Worm (Caenorhabditis elegans): ENCODE measurements around the gene Y39B6A.33.

Gene Y39B6A.33

ce11 chrV:19001656-19002055 is at the start of gene Y39B6A.33:
Y39B6A.33 (plus strand) TSS chrV:19001956.
- TF ChIP-seq klf-2 (GFP tag; conservative IDR thresholded peaks at IDR 0.05) (no peak), cog-1 (tag; optimal IDR thresholded peaks at IDR 0.05) (no peak), ztf-29 (GFP tag; IDR thresholded peaks at IDR 0.05) (no peak), ztf-23 (GFP tag; IDR thresholded peaks at IDR 0.05) (no peak), tab-1 (GFP tag; IDR thresholded peaks at IDR 0.05) (no peak), flt-1 (GFP tag; IDR thresholded peaks at IDR 0.05) (no peak)

ce11 chrV:18957267-18957843 is 44.4 kb upstream of the Y39B6A.33 start, which contains the start of gene hrg-10:
hrg-10 (minus strand) TSS chrV:18957317.
- TF ChIP-seq T22C8.4 (GFP tag; IDR thresholded peaks at IDR 0.05) (no peak), ztf-29 (GFP tag; IDR thresholded peaks at IDR 0.05) (no peak), cog-1 (tag; optimal IDR thresholded peaks at IDR 0.05) (no peak), med-1 (GFP tag; optimal IDR thresholded peaks at IDR 0.05; ENCODE audit: insufficient read depth) (no peak), tab-1 (GFP tag; IDR thresholded peaks at IDR 0.05) (no peak), ref-1 (GFP tag; conservative IDR thresholded peaks at IDR 0.05) (no peak), klf-2 (GFP tag; conservative IDR thresholded peaks at IDR 0.05) (no peak), ztf-23 (GFP tag; IDR thresholded peaks at IDR 0.05) (no peak), flt-1 (GFP tag; IDR thresholded peaks at IDR 0.05) (no peak)

ce11 chrV:18960072-18960471 is 41.7 kb upstream of the Y39B6A.33 start, which contains the start of gene ztf-20:
ztf-20 (minus strand) TSS chrV:18960172.
- no peak for TF ChIP-seq tab-1 (GFP tag; IDR thresholded peaks at IDR 0.05)
- no peak for TF ChIP-seq ztf-29 (GFP tag; IDR thresholded peaks at IDR 0.05)
- no peak for TF ChIP-seq ref-1 (GFP tag; conservative IDR thresholded peaks at IDR 0.05)
- no peak for TF ChIP-seq T22C8.4 (GFP tag; IDR thresholded peaks at IDR 0.05)
- TF ChIP-seq med-1 (GFP tag; optimal IDR thresholded peaks at IDR 0.05; ENCODE audit: insufficient read depth): no peak
- TF ChIP-seq klf-2 (GFP tag; conservative IDR thresholded peaks at IDR 0.05): no peak
- TF ChIP-seq flt-1 (GFP tag; IDR thresholded peaks at IDR 0.05): no peak
- no peak for TF ChIP-seq cog-1 (tag; optimal IDR thresholded peaks at IDR 0.05)
- TF ChIP-seq ztf-23 (GFP tag; IDR thresholded peaks at IDR 0.05): no peak

ce11 chrV:18967479-18968056 is 34.2 kb upstream of the Y39B6A.33 start, which contains the start of gene Y39B6A.43:
Y39B6A.43 (minus strand) TSS chrV:18967829.
- TF ChIP-seq ref-1 (GFP tag; conservative IDR thresholded peaks at IDR 0.05) (no peak), ztf-23 (GFP tag; IDR thresholded peaks at IDR 0.05) (peak; percentile 83), T22C8.4 (GFP tag; IDR thresholded peaks at IDR 0.05) (peak; percentile 54), med-1 (GFP tag; optimal IDR thresholded peaks at IDR 0.05; ENCODE audit: insufficient read depth) (no peak), ztf-29 (GFP tag; IDR thresholded peaks at IDR 0.05) (no peak), tab-1 (GFP tag; IDR thresholded peaks at IDR 0.05) (0 out of 2 replicates have a peak, but pooled peaks have one; percentile 62), klf-2 (GFP tag; conservative IDR thresholded peaks at IDR 0.05) (0 out of 2 replicates have a peak, but pooled peaks have one; percentile 17), flt-1 (GFP tag; IDR thresholded peaks at IDR 0.05) (peak; percentile 88), cog-1 (tag; optimal IDR thresholded peaks at IDR 0.05) (peak; percentile 84)

ce11 chrV:18969590-18970105 is 32.1 kb upstream of the Y39B6A.33 start, which contains the start of gene Y39B6A.42:
Y39B6A.42 (minus strand) TSS chrV:18969640.
- no peak for TF ChIP-seq ztf-29 (GFP tag; IDR thresholded peaks at IDR 0.05)
- no peak for TF ChIP-seq flt-1 (GFP tag; IDR thresholded peaks at IDR 0.05)
- TF ChIP-seq med-1 (GFP tag; optimal IDR thresholded peaks at IDR 0.05; ENCODE audit: insufficient read depth): no peak
- TF ChIP-seq tab-1 (GFP tag; IDR thresholded peaks at IDR 0.05): no peak
- no peak for TF ChIP-seq ref-1 (GFP tag; conservative IDR thresholded peaks at IDR 0.05)
- no peak for TF ChIP-seq ztf-23 (GFP tag; IDR thresholded peaks at IDR 0.05)
- TF ChIP-seq cog-1 (tag; optimal IDR thresholded peaks at IDR 0.05): no peak
- no peak for TF ChIP-seq T22C8.4 (GFP tag; IDR thresholded peaks at IDR 0.05)
- TF ChIP-seq klf-2 (GFP tag; conservative IDR thresholded peaks at IDR 0.05): no peak

ce11 chrV:18976539-18976938 is 25.2 kb upstream of the Y39B6A.33 start:
- no peak for TF ChIP-seq klf-2 (GFP tag; conservative IDR thresholded peaks at IDR 0.05)

- no peak for TF ChIP-seq med-1 (GFP tag; optimal IDR thresholded peaks at IDR 0.05; ENCODE audit: insufficient read depth)
Observed at ce11 chrV:18977876-18978275, 23.9 kb upstream of the Y39B6A.33 start, which contains the start of gene Y39B6A.41. Y39B6A.41 (minus strand) TSS chrV:18977976.

- TF ChIP-seq ztf-29 (GFP tag; IDR thresholded peaks at IDR 0.05): no peak
- no peak for TF ChIP-seq ref-1 (GFP tag; conservative IDR thresholded peaks at IDR 0.05)
- TF ChIP-seq ztf-23 (GFP tag; IDR thresholded peaks at IDR 0.05): no peak
- TF ChIP-seq klf-2 (GFP tag; conservative IDR thresholded peaks at IDR 0.05): no peak
- TF ChIP-seq med-1 (GFP tag; optimal IDR thresholded peaks at IDR 0.05; ENCODE audit: insufficient read depth): no peak
- no peak for TF ChIP-seq cog-1 (tag; optimal IDR thresholded peaks at IDR 0.05)
- no peak for TF ChIP-seq tab-1 (GFP tag; IDR thresholded peaks at IDR 0.05)
- no peak for TF ChIP-seq flt-1 (GFP tag; IDR thresholded peaks at IDR 0.05)
Observed at ce11 chrV:18978301-18978700, 23.5 kb upstream of the Y39B6A.33 start.

- peak; percentile 60; the same call in 1 of the 2 replicates for TF ChIP-seq tab-1 (GFP tag; IDR thresholded peaks at IDR 0.05)
- TF ChIP-seq flt-1 (GFP tag; IDR thresholded peaks at IDR 0.05): 0 out of 2 replicates have a peak, but pooled peaks have one; percentile 15
Observed at ce11 chrV:18980091-18980490, 21.7 kb upstream of the Y39B6A.33 start.

- TF ChIP-seq cog-1 (tag; optimal IDR thresholded peaks at IDR 0.05) (no peak), med-1 (GFP tag; optimal IDR thresholded peaks at IDR 0.05; ENCODE audit: insufficient read depth) (no peak), ztf-23 (GFP tag; IDR thresholded peaks at IDR 0.05) (0 out of 2 replicates have a peak, but pooled peaks have one; percentile 34), flt-1 (GFP tag; IDR thresholded peaks at IDR 0.05) (peak; percentile 57; the same call in 1 of the 2 replicates), ref-1 (GFP tag; conservative IDR thresholded peaks at IDR 0.05) (no peak), ztf-29 (GFP tag; IDR thresholded peaks at IDR 0.05) (0 out of 2 replicates have a peak, but pooled peaks have one; percentile 24), klf-2 (GFP tag; conservative IDR thresholded peaks at IDR 0.05) (0 out of 2 replicates have a peak, but pooled peaks have one; percentile 49), tab-1 (GFP tag; IDR thresholded peaks at IDR 0.05) (no peak), T22C8.4 (GFP tag; IDR thresholded peaks at IDR 0.05) (peak; percentile 30; the same call in 1 of the 2 replicates)
Observed at ce11 chrV:18980980-18981529, 20.7 kb upstream of the Y39B6A.33 start, which contains the start of the genes mrps-35 and sws-1. mrps-35 (plus strand) TSS chrV:18981306. sws-1 (minus strand) TSS chrV:18981479.
